Worm (Caenorhabditis elegans) whole organism, L3 larva: ENCODE data around the gene clec-230.
A peak's percentile ranks its signal among the peaks of the same experiment; 100 is the strongest.

Source experiments
- aly-2 ChIP-seq: fragments of 150-350 bp; optimal IDR thresholded peaks from 2 replicates; lab custom pipeline; 2014; ENCODE audit warnings: missing biosample characterization, missing genetic modification characterization
- ama-1 ChIP-seq: fragments of 150-350 bp; optimal IDR thresholded peaks from 2 replicates; lab custom pipeline; 2018
- ceh-16 ChIP-seq: sonication (generic microtip); optimal IDR thresholded peaks from 2 replicates; lab custom pipeline; 2017; ENCODE audit warnings: missing biosample characterization, missing genetic modification characterization
- ceh-82 ChIP-seq: fragments of 150-350 bp; optimal IDR thresholded peaks from 2 replicates; lab custom pipeline; 2014; ENCODE audit warnings: missing biosample characterization, missing genetic modification characterization
- ceh-9 ChIP-seq: sonication (generic microtip); optimal IDR thresholded peaks from 2 replicates; lab custom pipeline; 2018; ENCODE audit warnings: missing biosample characterization, missing genetic modification characterization
- daf-12 ChIP-seq: fragments of 150-350 bp; optimal IDR thresholded peaks from 2 replicates; lab custom pipeline; 2014; ENCODE audit warnings: missing biosample characterization, missing genetic modification reagents, missing genetic modification characterization
- egl-27 ChIP-seq: sonication (generic microtip); optimal IDR thresholded peaks from 4 replicates; lab custom pipeline; 2017; ENCODE audit warnings: missing biosample characterization, missing genetic modification reagents, missing genetic modification characterization
- egl-5 ChIP-seq: fragments of 150-350 bp; optimal IDR thresholded peaks from 2 replicates; lab custom pipeline; 2017; ENCODE audit warnings: missing biosample characterization, missing genetic modification reagents, missing genetic modification characterization, inconsistent platforms
- elt-2 ChIP-seq: sonication (generic microtip); optimal IDR thresholded peaks from 2 replicates; lab custom pipeline; 2016; ENCODE audit warnings: missing genetic modification reagents, mild to moderate bottlenecking, missing genetic modification characterization, missing compliant biosample characterization
- elt-3 ChIP-seq, 3 experiments: fragments of 150-350 bp in 1 of 3; sonication (generic microtip) in 2 of 3; optimal IDR thresholded peaks; 2 replicates in 2 of 3; 4 replicates in 1 of 3; lab custom pipeline; 2014 to 2017; ENCODE audit warnings: missing biosample characterization in 3 of 3, missing genetic modification characterization in 3 of 3
- eor-1 ChIP-seq, 2 experiments: fragments of 150-350 bp; optimal IDR thresholded peaks; 2 replicates each; lab custom pipeline; 2014 to 2018; ENCODE audit warnings: missing biosample characterization in 2 of 2, missing genetic modification characterization in 2 of 2
- fkh-10 ChIP-seq: sonication (generic microtip); optimal IDR thresholded peaks from 2 replicates; lab custom pipeline; 2017; ENCODE audit warnings: missing biosample characterization, missing genetic modification reagents, missing genetic modification characterization
- fkh-2 ChIP-seq: fragments of 150-350 bp; optimal IDR thresholded peaks from 2 replicates; lab custom pipeline; 2014; ENCODE audit warnings: missing biosample characterization, missing genetic modification reagents, missing genetic modification characterization
- fos-1 ChIP-seq: fragments of 150-350 bp; optimal IDR thresholded peaks from 2 replicates; lab custom pipeline; 2014; ENCODE audit warnings: missing biosample characterization, missing genetic modification characterization
- hmg-11 ChIP-seq: sonication (generic microtip); optimal IDR thresholded peaks from 2 replicates; lab custom pipeline; 2016; ENCODE audit warnings: missing genetic modification characterization, missing compliant biosample characterization
- jun-1 ChIP-seq: fragments of 150-350 bp; optimal IDR thresholded peaks from 2 replicates; lab custom pipeline; 2014; ENCODE audit warnings: missing biosample characterization, missing genetic modification reagents, missing genetic modification characterization
- lin-15B ChIP-seq: fragments of 150-350 bp; optimal IDR thresholded peaks from 2 replicates; lab custom pipeline; 2014; ENCODE audit warnings: missing biosample characterization, missing genetic modification characterization
- lin-39 ChIP-seq: fragments of 150-350 bp; optimal IDR thresholded peaks from 2 replicates; lab custom pipeline; 2018; ENCODE audit warnings: missing biosample characterization, missing genetic modification reagents, missing genetic modification characterization
- mdl-1 ChIP-seq: fragments of 150-350 bp; optimal IDR thresholded peaks from 2 replicates; lab custom pipeline; 2014; ENCODE audit warnings: missing biosample characterization, missing genetic modification characterization
- nfya-1 ChIP-seq: sonication (generic microtip); optimal IDR thresholded peaks from 2 replicates; lab custom pipeline; 2017; ENCODE audit warnings: missing genetic modification characterization, mild to moderate bottlenecking, missing compliant biosample characterization, antibody characterized with exemption, moderate library complexity; ENCODE audit not compliant: insufficient read depth
- nhr-11 ChIP-seq: fragments of 150-350 bp; optimal IDR thresholded peaks from 2 replicates; lab custom pipeline; 2014; ENCODE audit warnings: missing biosample characterization, missing genetic modification characterization
- nhr-12 ChIP-seq: fragments of 150-350 bp; optimal IDR thresholded peaks from 2 replicates; lab custom pipeline; 2014; ENCODE audit warnings: missing biosample characterization, missing genetic modification characterization
- nhr-23 ChIP-seq: fragments of 150-350 bp; optimal IDR thresholded peaks from 2 replicates; lab custom pipeline; 2014; ENCODE audit warnings: missing biosample characterization, missing genetic modification reagents, missing genetic modification characterization
- nhr-25 ChIP-seq: sonication (generic microtip); optimal IDR thresholded peaks from 2 replicates; lab custom pipeline; 2017; ENCODE audit warnings: missing biosample characterization, missing genetic modification characterization
- nhr-28 ChIP-seq: fragments of 150-350 bp; optimal IDR thresholded peaks from 2 replicates; lab custom pipeline; 2014; ENCODE audit warnings: missing biosample characterization, missing genetic modification characterization
- nhr-43 ChIP-seq: sonication (generic microtip); optimal IDR thresholded peaks from 2 replicates; lab custom pipeline; 2016; ENCODE audit warnings: mild to moderate bottlenecking, missing genetic modification characterization, missing compliant biosample characterization; ENCODE audit not compliant: poor library complexity, severe bottlenecking
- nhr-76 ChIP-seq: fragments of 150-350 bp; sonication (generic microtip); optimal IDR thresholded peaks from 5 replicates; lab custom pipeline; 2014; ENCODE audit warnings: missing biosample characterization, missing genetic modification characterization
- nhr-77 ChIP-seq: fragments of 150-350 bp; optimal IDR thresholded peaks from 2 replicates; lab custom pipeline; 2014; ENCODE audit warnings: missing biosample characterization, missing genetic modification characterization
- pha-4 ChIP-seq: fragments of 150-350 bp; optimal IDR thresholded peaks from 2 replicates; lab custom pipeline; 2014; ENCODE audit warnings: missing biosample characterization, missing genetic modification reagents, missing genetic modification characterization
- pqm-1 ChIP-seq: fragments of 150-350 bp; optimal IDR thresholded peaks from 2 replicates; lab custom pipeline; 2017; ENCODE audit warnings: missing biosample characterization, missing genetic modification characterization, inconsistent platforms
- sea-2 ChIP-seq: fragments of 150-350 bp; sonication (generic microtip); optimal IDR thresholded peaks from 4 replicates; lab custom pipeline; 2014; ENCODE audit warnings: missing biosample characterization, missing genetic modification reagents, missing genetic modification characterization
- skn-1 ChIP-seq: fragments of 150-350 bp; optimal IDR thresholded peaks from 2 replicates; lab custom pipeline; 2014; ENCODE audit warnings: missing biosample characterization, missing genetic modification characterization
- snpc-4 ChIP-seq: fragments of 150-350 bp; optimal IDR thresholded peaks from 2 replicates; lab custom pipeline; 2014; ENCODE audit warnings: missing biosample characterization, missing genetic modification characterization
- tbx-2 ChIP-seq: sonication (generic microtip); optimal IDR thresholded peaks from 2 replicates; lab custom pipeline; 2016; ENCODE audit warnings: mild to moderate bottlenecking, missing genetic modification characterization, missing compliant biosample characterization
- unc-39 ChIP-seq: sonication (generic microtip); optimal IDR thresholded peaks from 4 replicates; lab custom pipeline; 2017; ENCODE audit warnings: missing biosample characterization, missing genetic modification characterization
- unc-62 ChIP-seq: fragments of 150-350 bp; sonication (generic microtip); optimal IDR thresholded peaks from 4 replicates; lab custom pipeline; 2014; ENCODE audit warnings: missing biosample characterization, missing genetic modification reagents, missing genetic modification characterization

The clec-230 gene

DNA sequence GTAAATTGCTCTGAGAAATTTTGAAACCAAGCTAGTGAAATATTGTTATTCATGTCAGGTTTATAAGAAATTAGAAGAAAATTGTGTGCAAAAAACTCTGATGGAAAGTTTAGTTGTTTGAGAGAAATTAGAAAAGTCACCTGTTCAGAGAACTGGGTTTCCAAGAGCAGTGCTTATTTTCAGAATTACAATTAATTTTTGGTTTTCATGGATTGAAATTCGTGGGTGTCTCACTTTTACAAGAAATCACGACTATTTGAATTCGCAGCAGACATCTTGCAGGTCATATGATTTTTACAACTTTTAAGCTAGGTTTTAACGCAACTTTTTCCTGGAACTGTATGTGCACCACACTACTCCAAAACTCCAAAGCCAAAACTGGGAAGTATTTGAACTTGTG is 39.9 kb downstream of the clec-230 start, which contains the start of gene srz-10:
TSS of gene srz-10 (minus strand) at position 88 of the 400 bp plus-strand sequence.
- TF ChIP-seq snpc-4 (no peak), daf-12 (tag; lab: Kevin White, UChicago) (no peak), nhr-43 (tag; lab: Kevin White, UChicago) (no peak), ceh-82 (tag; lab: Kevin White, UChicago) (no peak), aly-2 (no peak), egl-27 (tag; lab: Kevin White, UChicago) (no peak), egl-5 (tag; lab: Kevin White, UChicago) (no peak), nhr-28 (no peak)

ce11 chrV:15306745-15307144 is 42.2 kb downstream of the clec-230 start, which contains the start of gene T26H8.4:
T26H8.4 (minus strand) TSS chrV:15306845.
- TF ChIP-seq pqm-1 (tag; lab: Kevin White, UChicago) (no peak), nhr-28 (no peak), nfya-1 (tag; lab: Kevin White, UChicago) (no peak), lin-15B (no peak), snpc-4 (no peak), aly-2 (no peak), nhr-23 (tag; lab: Kevin White, UChicago) (no peak), nhr-43 (tag; lab: Kevin White, UChicago) (no peak), nhr-77 (tag; lab: Kevin White, UChicago) (no peak), egl-5 (tag; lab: Kevin White, UChicago) (no peak), hmg-11 (no peak), unc-39 (tag; lab: Kevin White, UChicago) (no peak), fkh-2 (no peak), elt-2 (no peak)

DNA sequence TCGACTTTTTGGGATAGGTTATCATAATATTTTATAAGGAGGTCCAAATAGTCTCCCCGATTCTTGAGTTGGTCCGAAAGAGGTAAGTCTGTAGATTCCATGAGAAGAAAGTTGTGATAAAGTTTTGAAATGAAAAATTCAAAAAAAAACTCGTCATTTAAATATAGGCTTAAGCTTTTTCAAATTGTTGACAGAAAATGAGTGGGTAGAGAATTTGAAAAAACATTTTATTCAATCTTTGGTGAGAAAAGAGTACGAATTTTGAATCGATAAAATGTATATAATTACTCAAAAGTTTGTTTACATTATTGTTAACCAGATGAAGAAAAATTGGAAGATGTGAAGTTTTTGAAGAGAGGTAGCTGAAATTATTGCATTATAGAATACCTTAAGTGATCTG is 43.4 kb downstream of the clec-230 start, which contains the start of gene T26H8.5:
TSS of gene T26H8.5 (minus strand) at position 101 of the 400 bp plus-strand sequence.
- TF ChIP-seq egl-27 (tag; lab: Kevin White, UChicago) (no peak), nhr-23 (tag; lab: Kevin White, UChicago) (no peak)

DNA sequence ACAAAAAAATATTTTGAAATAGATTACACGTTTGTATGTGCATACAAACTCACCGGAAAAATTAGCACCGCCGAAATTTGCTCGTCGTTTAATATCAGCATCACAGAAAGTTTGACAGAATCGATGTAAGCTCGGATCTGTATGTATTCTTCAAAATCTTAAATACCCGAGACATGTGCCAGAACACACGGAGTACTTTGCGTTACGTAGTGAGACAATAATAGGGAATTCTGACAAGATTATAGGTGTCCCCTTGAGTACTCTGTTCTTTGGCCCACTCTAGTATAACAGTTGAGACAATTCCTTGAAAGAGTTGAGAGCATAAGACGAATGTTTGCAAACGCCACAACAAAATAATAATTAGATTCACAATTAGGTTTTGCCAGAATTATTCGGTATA is 45.3 kb downstream of the clec-230 start, which contains the start of gene srx-48:
TSS of gene srx-48 (minus strand) at position 101 of the 400 bp plus-strand sequence.
- TF ChIP-seq nhr-43 (tag; lab: Kevin White, UChicago) (no peak), fkh-10 (GFP tag; lab: Kevin White, UChicago) (no peak), ceh-9 (tag; lab: Kevin White, UChicago) (no peak), sea-2 (GFP tag; lab: Kevin White, UChicago) (no peak), fos-1 (tag; lab: Kevin White, UChicago) (no peak), tbx-2 (tag; lab: Kevin White, UChicago) (no peak), hmg-11 (no peak), unc-62 (GFP tag; lab: Kevin White, UChicago) (no peak), nhr-77 (tag; lab: Kevin White, UChicago) (no peak), ceh-16 (no peak), pqm-1 (tag; lab: Kevin White, UChicago) (no peak), fkh-2 (no peak), lin-39 (tag; lab: Kevin White, UChicago) (no peak), nhr-25 (tag; lab: Kevin White, UChicago) (no peak), elt-3 (tag; optimal IDR thresholded peaks at IDR 0.05; lab: Kevin White, UChicago) (no peak), skn-1 (tag; lab: Kevin White, UChicago) (no peak)

DNA sequence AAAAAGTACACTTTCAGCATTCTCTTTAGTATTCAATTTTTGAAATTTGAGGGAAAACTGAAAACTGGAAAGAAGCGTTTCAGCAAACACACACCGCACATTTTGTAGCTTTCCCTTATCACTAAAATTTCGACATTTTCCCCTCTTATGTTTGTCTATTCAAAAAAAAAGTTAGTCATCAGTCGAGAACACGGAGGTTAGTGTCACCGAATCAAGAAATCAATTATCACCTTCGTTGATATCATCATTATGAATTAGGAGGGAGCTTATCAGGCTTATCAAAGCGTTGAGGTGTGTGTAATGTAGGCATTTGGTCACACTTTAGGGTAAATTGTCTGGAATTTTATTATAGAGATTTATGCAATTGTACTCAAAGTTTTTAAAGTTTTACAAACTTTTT is 50.3 kb downstream of the clec-230 start, which contains the start of gene cpr-3:
TSS of gene cpr-3 (minus strand) at position 104 of the 400 bp plus-strand sequence.
- peak; percentile 99 for TF ChIP-seq pqm-1 (tag; lab: Kevin White, UChicago)
- TF ChIP-seq nfya-1 (tag; lab: Kevin White, UChicago), result no peak
- no peak for TF ChIP-seq nhr-43 (tag; lab: Kevin White, UChicago)
- TF ChIP-seq jun-1, result peak; percentile 94
- no peak for TF ChIP-seq nhr-11 (tag; lab: Kevin White, UChicago)
- TF ChIP-seq mdl-1 (tag; lab: Kevin White, UChicago), result no peak
- no peak for TF ChIP-seq ceh-9 (tag; lab: Kevin White, UChicago)
- TF ChIP-seq nhr-23 (tag; lab: Kevin White, UChicago), result no peak
- no peak for TF ChIP-seq lin-15B
- TF ChIP-seq fos-1 (tag; lab: Kevin White, UChicago), result peak; percentile 52
- no peak for TF ChIP-seq nhr-12
- peak; percentile 99 for TF ChIP-seq elt-2
- no peak for TF ChIP-seq ama-1 (lab: Kevin White, UChicago)
- TF ChIP-seq nhr-76 (tag; lab: Kevin White, UChicago), result no peak
- TF ChIP-seq skn-1 (tag; lab: Kevin White, UChicago), result peak; percentile 81
- no peak for TF ChIP-seq eor-1 (tag; optimal IDR thresholded peaks at IDR 0.05; lab: Kevin White, UChicago)
- TF ChIP-seq pha-4, result peak; percentile 65
